Worm (Caenorhabditis elegans) whole organism, L4 larva: ENCODE results near the gene ZC196.3.

ENCODE experiments used
- ZK546.5 ChIP-seq, 2 experiments: sonication (generic microtip); optimal IDR thresholded peaks; 2 replicates each; lab custom pipeline; 2017; ENCODE audit warnings: missing biosample characterization in 2 of 2, missing genetic modification characterization in 2 of 2
- ceh-32 ChIP-seq: sonication (generic microtip); optimal IDR thresholded peaks from 2 replicates; lab custom pipeline; 2016; ENCODE audit warnings: mild to moderate bottlenecking, missing genetic modification characterization, missing compliant biosample characterization; ENCODE audit not compliant: poor library complexity
- ceh-44 ChIP-seq: fragments of 200-800 bp; sonication (Bioruptor generic); IDR thresholded peaks from 2 replicates; pipeline ENCODE4 v1.3.6; 2022; ENCODE audit warnings: missing genetic modification reagents, missing genetic modification characterization, missing compliant biosample characterization
- daf-12 ChIP-seq: fragments of 150-350 bp; optimal IDR thresholded peaks from 2 replicates; lab custom pipeline; 2014; ENCODE audit warnings: missing biosample characterization, missing genetic modification reagents, missing genetic modification characterization
- jun-1 ChIP-seq: fragments of 150-350 bp; optimal IDR thresholded peaks from 2 replicates; lab custom pipeline; 2014; ENCODE audit warnings: missing biosample characterization, missing genetic modification reagents, missing genetic modification characterization
- lin-1 ChIP-seq: fragments of 200-800 bp; sonication (Bioruptor generic); IDR thresholded peaks from 2 replicates; pipeline ENCODE4 v1.3.6; 2022; ENCODE audit warnings: missing genetic modification reagents, missing genetic modification characterization, missing compliant biosample characterization
- lsy-2 ChIP-seq, 2 experiments: fragments of 150-350 bp in 1 of 2; sonication (generic microtip) in 1 of 2; optimal IDR thresholded peaks; 2 replicates each; lab custom pipeline; 2014 to 2017; ENCODE audit warnings: missing biosample characterization in 2 of 2, missing genetic modification characterization in 2 of 2
- skn-1 ChIP-seq: fragments of 150-350 bp; optimal IDR thresholded peaks from 2 replicates; lab custom pipeline; 2014; ENCODE audit warnings: missing biosample characterization, missing genetic modification characterization
- unc-130 ChIP-seq: sonication (generic microtip); optimal IDR thresholded peaks from 2 replicates; lab custom pipeline; 2016; ENCODE audit warnings: missing genetic modification reagents, missing genetic modification characterization, missing compliant biosample characterization

- no peak for TF ChIP-seq lin-1
- no peak for TF ChIP-seq lsy-2 (tag; optimal IDR thresholded peaks at IDR 0.05; lab: Kevin White, UChicago)
- TF ChIP-seq skn-1, result no peak
- no peak for TF ChIP-seq jun-1 (tag; lab: Kevin White, UChicago)
- no peak for TF ChIP-seq daf-12 (tag; lab: Kevin White, UChicago)
- no peak for TF ChIP-seq ceh-44 (GFP tag; lab: Robert Waterston, UW)
- no peak for TF ChIP-seq unc-130 (GFP tag; lab: Kevin White, UChicago)
- TF ChIP-seq ZK546.5 (tag; optimal IDR thresholded peaks at IDR 0.05; lab: Kevin White, UChicago), result no peak
- no peak for TF ChIP-seq ceh-32 (tag; lab: Kevin White, UChicago)
Measured at ce11 chrV:8739136-8739535, 2.7 kb downstream of the ZC196.3 start, which contains the start of gene ZC196.2.
